Fruit fly (Drosophila melanogaster) whole organism, embryonic: ENCODE measurements around the gene mRpL24.

Experiments used
- B-H2 ChIP-seq: fragments of 200-800 bp; sonication (Bioruptor generic); optimal IDR thresholded peaks from 2 replicates; lab custom pipeline; 2018; ENCODE audit warnings: missing biosample characterization, mild to moderate bottlenecking, missing genetic modification characterization
- Blimp-1 ChIP-seq: fragments of 200-800 bp; sonication (Bioruptor generic); optimal IDR thresholded peaks from 3 replicates; lab custom pipeline; 2018; ENCODE audit warnings: missing biosample characterization, missing genetic modification characterization, mild to moderate bottlenecking, moderate library complexity, missing genetic modification reagents
- CG11560 ChIP-seq: fragments of 200-800 bp; sonication (Bioruptor generic); IDR thresholded peaks from 3 replicates; pipeline ENCODE4 v1.3.6; 2022; ENCODE audit warnings: missing biosample characterization, missing genetic modification characterization
- CG13287 ChIP-seq: fragments of 200-800 bp; sonication (Bioruptor generic); IDR thresholded peaks from 2 replicates; pipeline ENCODE4 v1.3.6; 2022; ENCODE audit warnings: missing biosample characterization, missing genetic modification characterization; ENCODE audit not compliant: partially characterized antibody
- CG14965 ChIP-seq: fragments of 200-800 bp; sonication (Bioruptor generic); optimal IDR thresholded peaks from 2 replicates; lab custom pipeline; 2016; ENCODE audit warnings: missing biosample characterization, missing genetic modification characterization, borderline replicate concordance
- CG15601 ChIP-seq: fragments of 200-800 bp; sonication (Bioruptor generic); optimal IDR thresholded peaks from 3 replicates; lab custom pipeline; 2019; ENCODE audit warnings: missing biosample characterization, mild to moderate bottlenecking, missing genetic modification characterization, moderate library complexity
- CG15696 ChIP-seq: fragments of 200-800 bp; sonication (Bioruptor generic); optimal IDR thresholded peaks from 2 replicates; lab custom pipeline; 2019; ENCODE audit warnings: missing biosample characterization, mild to moderate bottlenecking, missing genetic modification characterization, moderate library complexity
- CG17612 ChIP-seq: fragments of 200-800 bp; sonication (Bioruptor generic); IDR thresholded peaks from 2 replicates; pipeline ENCODE4 v1.3.6; 2022; ENCODE audit warnings: missing biosample characterization, missing genetic modification characterization
- CG2116 ChIP-seq: fragments of 200-800 bp; sonication (Bioruptor generic); optimal IDR thresholded peaks from 3 replicates; lab custom pipeline; 2018; ENCODE audit warnings: missing biosample characterization, mild to moderate bottlenecking, missing genetic modification characterization
- CG2120 ChIP-seq: fragments of 200-800 bp; sonication (Bioruptor generic); optimal IDR thresholded peaks from 3 replicates; lab custom pipeline; 2016; ENCODE audit warnings: missing biosample characterization, missing genetic modification characterization
- CG30020 ChIP-seq: fragments of 200-800 bp; optimal IDR thresholded peaks from 2 replicates; lab custom pipeline; 2019; ENCODE audit warnings: missing biosample characterization, mild to moderate bottlenecking, missing genetic modification characterization, moderate library complexity
- CG30403 ChIP-seq: fragments of 200-800 bp; sonication (Bioruptor generic); optimal IDR thresholded peaks from 3 replicates; lab custom pipeline; 2016; ENCODE audit warnings: missing biosample characterization, missing genetic modification characterization
- CG31224 ChIP-seq: fragments of 200-800 bp; sonication (Bioruptor generic); IDR thresholded peaks from 2 replicates; pipeline ENCODE4 v1.3.6; 2022; ENCODE audit warnings: missing biosample characterization, missing genetic modification characterization
- CG32532 ChIP-seq: fragments of 200-800 bp; sonication (Bioruptor generic); IDR thresholded peaks from 2 replicates; pipeline ENCODE4 v1.3.6; 2022; ENCODE audit warnings: missing biosample characterization, missing genetic modification characterization
- CG3995 ChIP-seq: fragments of 200-800 bp; sonication (Bioruptor generic); optimal IDR thresholded peaks from 3 replicates; lab custom pipeline; 2016; ENCODE audit warnings: missing biosample characterization, missing genetic modification characterization
- CG4360 ChIP-seq: fragments of 200-800 bp; sonication (Bioruptor generic); IDR thresholded peaks from 2 replicates; pipeline ENCODE4 v1.3.6; 2022; ENCODE audit warnings: missing biosample characterization, missing genetic modification characterization
- CG6175 ChIP-seq: fragments of 200-800 bp; sonication (Bioruptor generic); IDR thresholded peaks from 3 replicates; pipeline ENCODE4 v1.3.6; 2022; ENCODE audit warnings: missing biosample characterization, missing genetic modification characterization
- CG7556 ChIP-seq: fragments of 200-800 bp; sonication (Bioruptor generic); optimal IDR thresholded peaks from 2 replicates; lab custom pipeline; 2017; ENCODE audit warnings: missing biosample characterization, mild to moderate bottlenecking, missing genetic modification characterization
- CG8478 ChIP-seq: fragments of >200 bp; optimal IDR thresholded peaks from 2 replicates; lab custom pipeline; 2018
- CTCF ChIP-seq: fragments of 200-800 bp; sonication (Bioruptor generic); optimal IDR thresholded peaks from 2 replicates; lab custom pipeline; 2017; ENCODE audit warnings: missing biosample characterization, mild to moderate bottlenecking, missing genetic modification characterization, moderate library complexity
- CoRest ChIP-seq: fragments of 200-800 bp; sonication (Bioruptor generic); optimal IDR thresholded peaks from 3 replicates; lab custom pipeline; 2018; ENCODE audit warnings: missing biosample characterization, mild to moderate bottlenecking, missing genetic modification characterization, moderate library complexity
- CrebB ChIP-seq: fragments of 200-800 bp; sonication (Bioruptor generic); optimal IDR thresholded peaks from 3 replicates; lab custom pipeline; 2018; ENCODE audit warnings: missing biosample characterization, mild to moderate bottlenecking, missing genetic modification characterization
- Dek ChIP-seq: fragments of 200-800 bp; sonication (Bioruptor generic); optimal IDR thresholded peaks from 3 replicates; lab custom pipeline; 2019; ENCODE audit warnings: missing biosample characterization, mild to moderate bottlenecking, missing genetic modification characterization, moderate library complexity
- Dll ChIP-seq: fragments of 200-800 bp; sonication (Bioruptor generic); IDR thresholded peaks from 4 replicates; pipeline ENCODE4 v1.3.6; 2022; ENCODE audit warnings: missing biosample characterization, missing genetic modification characterization; ENCODE audit not compliant: partially characterized antibody
- Eip74EF ChIP-seq, 2 experiments: fragments of 200-800 bp in 1 of 2; fragments of >200 bp in 1 of 2; sonication (Bioruptor generic) in 1 of 2; optimal IDR thresholded peaks; 2 replicates each; lab custom pipeline; 2017 to 2019; ENCODE audit warnings: missing biosample characterization in 2 of 2, missing genetic modification characterization in 2 of 2, mild to moderate bottlenecking in 1 of 2, moderate library complexity in 1 of 2
- GATAe ChIP-seq: fragments of 200-800 bp; sonication (Bioruptor generic); conservative IDR thresholded peaks from 2 replicates; pipeline ENCODE4 v1.3.6; 2022; ENCODE audit warnings: missing biosample characterization, missing genetic modification characterization
- H2.0 ChIP-seq: fragments of 200-800 bp; sonication (Bioruptor generic); IDR thresholded peaks from 2 replicates; pipeline ENCODE4 v1.3.6; 2022; ENCODE audit warnings: missing biosample characterization, missing genetic modification characterization
- Hr3 ChIP-seq: fragments of 200-800 bp; sonication (Bioruptor generic); optimal IDR thresholded peaks from 3 replicates; lab custom pipeline; 2016; ENCODE audit warnings: missing biosample characterization, missing genetic modification characterization
- Hsf ChIP-seq: fragments of 200-800 bp; sonication (Bioruptor generic); optimal IDR thresholded peaks from 3 replicates; lab custom pipeline; 2016; ENCODE audit warnings: missing biosample characterization, missing genetic modification characterization
- Myb ChIP-seq: fragments of 200-800 bp; sonication (Bioruptor generic); optimal IDR thresholded peaks from 2 replicates; lab custom pipeline; 2016; ENCODE audit warnings: missing biosample characterization, missing genetic modification characterization
- Neu2 ChIP-seq: fragments of 200-800 bp; sonication (Bioruptor generic); optimal IDR thresholded peaks from 3 replicates; lab custom pipeline; 2016; ENCODE audit warnings: missing biosample characterization, missing genetic modification characterization, borderline replicate concordance
- bowl ChIP-seq: fragments of 200-800 bp; sonication (Bioruptor generic); IDR thresholded peaks from 2 replicates; pipeline ENCODE4 v1.3.6; 2022; ENCODE audit warnings: missing biosample characterization, missing genetic modification characterization
- bsh ChIP-seq, 2 experiments: fragments of 200-800 bp; sonication (Bioruptor generic); optimal IDR thresholded peaks; 2 replicates each; lab custom pipeline; 2017 to 2018; ENCODE audit warnings: mild to moderate bottlenecking in 2 of 2, missing biosample characterization in 2 of 2, missing genetic modification characterization in 2 of 2, moderate library complexity in 1 of 2
- cad ChIP-seq: fragments of >200 bp; optimal IDR thresholded peaks from 2 replicates; lab custom pipeline; 2017; ENCODE audit warnings: missing biosample characterization, missing genetic modification characterization
- croc ChIP-seq: fragments of 200-800 bp; sonication (Bioruptor generic); conservative IDR thresholded peaks from 3 replicates; pipeline ENCODE4 v1.3.6; 2022; ENCODE audit warnings: missing biosample characterization, missing genetic modification characterization
- dmrt11E ChIP-seq: fragments of 200-800 bp; sonication (Bioruptor generic); optimal IDR thresholded peaks from 3 replicates; lab custom pipeline; 2018; ENCODE audit warnings: missing biosample characterization, mild to moderate bottlenecking, missing genetic modification characterization, moderate library complexity
- fru ChIP-seq: fragments of >200 bp; optimal IDR thresholded peaks from 2 replicates; lab custom pipeline; 2017
- ham ChIP-seq: fragments of 200-800 bp; sonication (Bioruptor generic); IDR thresholded peaks from 2 replicates; pipeline ENCODE4 v1.3.6; 2022; ENCODE audit warnings: missing biosample characterization, missing genetic modification characterization
- hbn ChIP-seq: fragments of 200-800 bp; sonication (Bioruptor generic); IDR thresholded peaks from 2 replicates; pipeline ENCODE4 v1.3.6; 2022; ENCODE audit warnings: missing biosample characterization, missing genetic modification characterization; ENCODE audit not compliant: partially characterized antibody
- insv ChIP-seq, 2 experiments: fragments of 200-800 bp; sonication (Bioruptor generic); optimal IDR thresholded peaks; 3 replicates each; lab custom pipeline; 2016 to 2018; ENCODE audit warnings: missing biosample characterization in 2 of 2, missing genetic modification characterization in 2 of 2
- phol ChIP-seq: fragments of 200-800 bp; sonication (Bioruptor generic); optimal IDR thresholded peaks from 3 replicates; lab custom pipeline; 2018; ENCODE audit warnings: missing biosample characterization, mild to moderate bottlenecking, missing genetic modification characterization, moderate library complexity
- row ChIP-seq: fragments of 200-800 bp; sonication (Bioruptor generic); IDR thresholded peaks from 3 replicates; pipeline ENCODE4 v1.3.6; 2022; ENCODE audit warnings: missing biosample characterization, missing genetic modification characterization
- run ChIP-seq: fragments of 200-800 bp; sonication (Bioruptor generic); optimal IDR thresholded peaks from 3 replicates; lab custom pipeline; 2018; ENCODE audit warnings: missing biosample characterization, mild to moderate bottlenecking, missing genetic modification characterization
- seq ChIP-seq: fragments of 200-800 bp; sonication (Bioruptor generic); IDR thresholded peaks from 2 replicates; pipeline ENCODE4 v1.3.6; 2022; ENCODE audit warnings: missing biosample characterization, missing genetic modification characterization
- slou ChIP-seq: fragments of 200-800 bp; sonication (Bioruptor generic); optimal IDR thresholded peaks from 3 replicates; lab custom pipeline; 2016; ENCODE audit warnings: missing biosample characterization, missing genetic modification characterization
- sna ChIP-seq: fragments of 200-800 bp; sonication (Bioruptor generic); IDR thresholded peaks from 2 replicates; pipeline ENCODE4 v1.3.6; 2022; ENCODE audit warnings: missing biosample characterization, missing genetic modification characterization; ENCODE audit not compliant: partially characterized antibody
- sob ChIP-seq: fragments of 200-800 bp; sonication (Bioruptor generic); IDR thresholded peaks from 2 replicates; pipeline ENCODE4 v1.3.6; 2022; ENCODE audit warnings: missing biosample characterization, missing genetic modification characterization
- sug ChIP-seq: fragments of 200-800 bp; optimal IDR thresholded peaks from 2 replicates; lab custom pipeline; 2019; ENCODE audit warnings: missing biosample characterization, mild to moderate bottlenecking, missing genetic modification characterization, moderate library complexity
- tna ChIP-seq: fragments of 200-800 bp; sonication (Bioruptor generic); IDR thresholded peaks from 2 replicates; pipeline ENCODE4 v1.3.6; 2022; ENCODE audit warnings: missing biosample characterization, missing genetic modification characterization; ENCODE audit not compliant: partially characterized antibody
- wor ChIP-seq: fragments of 200-800 bp; sonication (Bioruptor generic); IDR thresholded peaks from 2 replicates; pipeline ENCODE4 v1.3.6; 2022; ENCODE audit warnings: missing biosample characterization, missing genetic modification characterization
- zfh2 ChIP-seq: fragments of 200-800 bp; sonication (Bioruptor generic); optimal IDR thresholded peaks from 2 replicates; lab custom pipeline; 2016; ENCODE audit warnings: missing biosample characterization, missing genetic modification characterization

Gene mRpL24

dm6 chr2L:4971329-4971798 is 26.2 kb upstream of the mRpL24 start, which contains the start of gene CG14043 (continued):
- TF ChIP-seq phol (tag; lab: Kevin White, UChicago): peak; percentile 72
- TF ChIP-seq CG8478 (lab: Kevin White, UChicago): no peak
- TF ChIP-seq croc: no peak; the same call in 2 of the 3 replicates
- peak in 1 of 2 experiments; percentile 19 for TF ChIP-seq insv (GFP tag; optimal IDR thresholded peaks at IDR 0.05; lab: Kevin White, UChicago)
- TF ChIP-seq GATAe (GFP tag; lab: Robert Waterston, UW): no peak
- no peak for TF ChIP-seq fru (lab: Kevin White, UChicago)
- TF ChIP-seq CG30403 (GFP tag; lab: Kevin White, UChicago): peak; percentile 48
- no peak for TF ChIP-seq dmrt11E (tag; lab: Kevin White, UChicago)
- TF ChIP-seq B-H2 (GFP tag; lab: Kevin White, UChicago): no peak
- TF ChIP-seq CTCF (GFP tag; lab: Kevin White, UChicago): peak; percentile 17
- no peak for TF ChIP-seq Eip74EF (GFP tag; optimal IDR thresholded peaks at IDR 0.05; lab: Kevin White, UChicago)
- TF ChIP-seq row: peak; percentile 55
- peak; percentile 58 for TF ChIP-seq CG2120 (GFP tag; lab: Kevin White, UChicago)
- no peak for TF ChIP-seq CG4360 (GFP tag; lab: Robert Waterston, UW)
- no peak for TF ChIP-seq CG6175 (GFP tag; lab: Robert Waterston, UW)
- peak; percentile 51 for TF ChIP-seq CG15601 (tag; lab: Kevin White, UChicago)
- no peak for TF ChIP-seq CrebB (tag; lab: Kevin White, UChicago)
- no peak for TF ChIP-seq seq
- TF ChIP-seq zfh2 (GFP tag; lab: Kevin White, UChicago): no peak
- no peak for TF ChIP-seq Blimp-1 (GFP tag; lab: Kevin White, UChicago)
- TF ChIP-seq tna: no peak
- TF ChIP-seq Neu2 (GFP tag; lab: Kevin White, UChicago): peak; percentile 4
- peak; percentile 55 for TF ChIP-seq CG2116
- no peak for TF ChIP-seq wor
- TF ChIP-seq CG7556 (GFP tag; lab: Kevin White, UChicago): no peak
- TF ChIP-seq sug (tag; lab: Kevin White, UChicago): peak; percentile 46
- TF ChIP-seq CG32532 (GFP tag; lab: Robert Waterston, UW): 0 out of 2 replicates have a peak, but pooled peaks have one; percentile 21
- no peak for TF ChIP-seq CG31224
- peak; percentile 32; the same call in 1 of the 3 replicates for TF ChIP-seq CG11560 (tag; lab: Robert Waterston, UW)
- TF ChIP-seq H2.0 (GFP tag; lab: Robert Waterston, UW): no peak
- peak; percentile 61 for TF ChIP-seq slou (GFP tag; lab: Kevin White, UChicago)
- TF ChIP-seq Hsf (GFP tag; lab: Kevin White, UChicago): peak; percentile 48
- peak; percentile 60 for TF ChIP-seq CoRest (tag; lab: Kevin White, UChicago)
- peak; percentile 53 for TF ChIP-seq Dek (tag; lab: Kevin White, UChicago)
- peak; percentile 44 for TF ChIP-seq CG30020 (tag; lab: Kevin White, UChicago)
- TF ChIP-seq bsh (GFP tag; optimal IDR thresholded peaks at IDR 0.05; lab: Kevin White, UChicago): no peak
- TF ChIP-seq sob: 0 out of 2 replicates have a peak, but pooled peaks have one; percentile 9
- TF ChIP-seq Dll (GFP tag; lab: Robert Waterston, UW): no peak
- TF ChIP-seq ham (GFP tag; lab: Robert Waterston, UW): no peak
- TF ChIP-seq hbn (GFP tag; lab: Robert Waterston, UW): peak; percentile 38; the same call in 1 of the 2 replicates
- TF ChIP-seq Hr3 (GFP tag; lab: Kevin White, UChicago): peak; percentile 3
- no peak for TF ChIP-seq sna
- TF ChIP-seq CG13287 (GFP tag; lab: Robert Waterston, UW): peak; percentile 48
- peak; percentile 0 for TF ChIP-seq CG3995 (GFP tag; lab: Kevin White, UChicago)
- no peak for TF ChIP-seq CG14965 (GFP tag; lab: Kevin White, UChicago)
- no peak for TF ChIP-seq run (tag; lab: Kevin White, UChicago)
- TF ChIP-seq Myb: peak; percentile 56
- TF ChIP-seq CG17612 (GFP tag; lab: Robert Waterston, UW): no peak
- TF ChIP-seq CG15696: peak; percentile 7
- no peak for TF ChIP-seq cad (GFP tag; lab: Kevin White, UChicago)
- TF ChIP-seq bowl (GFP tag; lab: Robert Waterston, UW): no peak
